Worm (Caenorhabditis elegans) whole organism, L4/young adult: ENCODE measurements around the gene nxf-2.

Experiments
- W03F9.2 ChIP-seq: fragments of 150-350 bp; optimal IDR thresholded peaks from 2 replicates; lab custom pipeline; 2014; ENCODE audit warnings: missing biosample characterization, missing genetic modification characterization
- dao-5 ChIP-seq: sonication (generic microtip); optimal IDR thresholded peaks from 2 replicates; lab custom pipeline; 2016; ENCODE audit warnings: missing genotype, missing genetic modification characterization, moderate library complexity, missing compliant biosample characterization

- no peak for TF ChIP-seq dao-5 (tag; lab: Kevin White, UChicago)
- no peak for TF ChIP-seq W03F9.2
Observed at ce11 chrV:14449397-14449796, 31.8 kb upstream of the nxf-2 start, which contains the start of gene F23B12.7.
